1 fruit fly cellular context compared by ENCODE assay signal in genomic region chr3R:24557020-24557465, dm6.
TF ChIP-seq lines count a peak whose summit lies in the region.

No protein-coding gene starts in this region.

TF ChIP-seq in whole organism, embryonic, 481 proteins besides CTCF, POLR2A, EP300 and RAD21 (continued from another document):
- peak; percentile 21 for TF ChIP-seq vfl (GFP tag; optimal IDR thresholded peaks at IDR 0.05; lab: Kevin White, UChicago)
- TF ChIP-seq Med (GFP tag; lab: Kevin White, UChicago): peak; percentile 97
- TF ChIP-seq Xrp1 (GFP tag; IDR thresholded peaks at IDR 0.05; lab: Robert Waterston, UW): peak; percentile 29; the same call in 1 of the 2 replicates
- TF ChIP-seq wor (GFP tag; IDR thresholded peaks at IDR 0.05; lab: Robert Waterston, UW): no peak
- TF ChIP-seq Spps (tag; optimal IDR thresholded peaks at IDR 0.05; lab: Kevin White, UChicago): no peak
- peak; percentile 14 for TF ChIP-seq CG4707 (GFP tag; optimal IDR thresholded peaks at IDR 0.05; lab: Kevin White, UChicago)
- TF ChIP-seq sna (GFP tag; IDR thresholded peaks at IDR 0.05; lab: Robert Waterston, UW; ENCODE audit: partially characterized antibody): peak; percentile 53; the same call in 1 of the 2 replicates
- peak; percentile 71 for TF ChIP-seq grau (tag; optimal IDR thresholded peaks at IDR 0.05; lab: Kevin White, UChicago)
- TF ChIP-seq Scr (GFP tag; IDR thresholded peaks at IDR 0.05; lab: Robert Waterston, UW; ENCODE audit: partially characterized antibody): peak; percentile 68
- peak; percentile 54 for TF ChIP-seq CG11398 (GFP tag; optimal IDR thresholded peaks at IDR 0.05; lab: Kevin White, UChicago)
- peak; percentile 54 for TF ChIP-seq HLH54F (GFP tag; optimal IDR thresholded peaks at IDR 0.05; lab: Kevin White, UChicago)
- peak; percentile 90; the same call in 1 of the 2 replicates for TF ChIP-seq Rfx (GFP tag; IDR thresholded peaks at IDR 0.05; lab: Robert Waterston, UW)
- TF ChIP-seq Nf-YC (tag; optimal IDR thresholded peaks at IDR 0.05; lab: Kevin White, UChicago): peak; percentile 49
TF ChIP-seq in whole organism, embryonic: peak in this region for 271.
